Fruit fly (Drosophila melanogaster) S2 (cell line): Measurements from ENCODE around the gene CG43329.

Experiments
- CG8478 ChIP-seq: fragments of >200 bp; optimal IDR thresholded peaks from 2 replicates; lab custom pipeline; 2018
- CTCF ChIP-seq, 2 experiments: fragments of >200 bp; optimal IDR thresholded peaks; 2 replicates each; lab custom pipeline; 2018

dm6 chr3L:22465486-22466402 is 39.3 kb downstream of the CG43329 start, which contains the start of gene CG11438:
- TF ChIP-seq CG8478 (lab: Kevin White, UChicago) (no peak), CTCF (optimal IDR thresholded peaks at IDR 0.05; lab: Kevin White, UChicago) (no peak)
